Worm (Caenorhabditis elegans): ENCODE measurements around the gene srbc-40.

The srbc-40 gene

ce11 chrV:752679-753333 is 33.2 kb upstream of the srbc-40 start, which contains the start of the genes str-262 and srp-1:
str-262 (minus strand) TSS chrV:752779.
srp-1 (plus strand) TSS chrV:753283.
- no peak for TF ChIP-seq flh-1 (GFP tag; optimal IDR thresholded peaks at IDR 0.05)
- TF ChIP-seq hlh-1 (tag; optimal IDR thresholded peaks at IDR 0.05), result peak; percentile 71

ce11 chrV:748044-748443 is 28.4 kb upstream of the srbc-40 start, which contains the start of gene sri-4:
sri-4 (plus strand) TSS chrV:748344.
- TF ChIP-seq tbx-8 (GFP tag; optimal IDR thresholded peaks at IDR 0.05) (no peak), mab-5 (tag; optimal IDR thresholded peaks at IDR 0.05) (no peak), unc-39 (tag; optimal IDR thresholded peaks at IDR 0.05) (no peak), mls-2 (tag; optimal IDR thresholded peaks at IDR 0.05) (no peak), zip-8 (tag; optimal IDR thresholded peaks at IDR 0.05) (no peak), lsy-2 (tag; optimal IDR thresholded peaks at IDR 0.05) (no peak), cnd-1 (tag; optimal IDR thresholded peaks at IDR 0.05) (no peak), M03D4.4 (tag; optimal IDR thresholded peaks at IDR 0.05) (no peak), ceh-39 (tag; optimal IDR thresholded peaks at IDR 0.05) (no peak), drap-1 (GFP tag; optimal IDR thresholded peaks at IDR 0.05) (no peak), nhr-76 (tag; optimal IDR thresholded peaks at IDR 0.05) (no peak), ztf-11 (tag; optimal IDR thresholded peaks at IDR 0.05) (no peak), nhr-237 (tag; optimal IDR thresholded peaks at IDR 0.05) (no peak), lin-13 (tag; optimal IDR thresholded peaks at IDR 0.05) (no peak), elt-3 (tag; optimal IDR thresholded peaks at IDR 0.05) (no peak), pha-4 (tag; optimal IDR thresholded peaks at IDR 0.05) (no peak), hlh-1 (tag; optimal IDR thresholded peaks at IDR 0.05) (no peak)

ce11 chrV:743348-743747 is 23.7 kb upstream of the srbc-40 start, which contains the start of gene str-134:
str-134 (plus strand) TSS chrV:743648.
- TF ChIP-seq nhr-28 (tag; optimal IDR thresholded peaks at IDR 0.05), result no peak
- no peak for TF ChIP-seq ces-1 (GFP tag; optimal IDR thresholded peaks at IDR 0.05)
- no peak for TF ChIP-seq zip-8 (tag; optimal IDR thresholded peaks at IDR 0.05)
- no peak for TF ChIP-seq hlh-1 (tag; optimal IDR thresholded peaks at IDR 0.05)
- no peak for TF ChIP-seq elt-1 (tag; optimal IDR thresholded peaks at IDR 0.05; ENCODE audit: borderline replicate concordance, insufficient read depth)
- TF ChIP-seq lin-32 (GFP tag; optimal IDR thresholded peaks at IDR 0.05), result no peak
- no peak for TF ChIP-seq sem-2 (GFP tag; optimal IDR thresholded peaks at IDR 0.05)
- no peak for TF ChIP-seq unc-120 (tag; optimal IDR thresholded peaks at IDR 0.05; ENCODE audit: poor library complexity, severe bottlenecking)
- TF ChIP-seq lin-13 (tag; optimal IDR thresholded peaks at IDR 0.05), result no peak
- no peak for TF ChIP-seq nhr-76 (tag; optimal IDR thresholded peaks at IDR 0.05)
- TF ChIP-seq mls-2 (tag; optimal IDR thresholded peaks at IDR 0.05), result no peak

ce11 chrV:741820-742219 is 22.2 kb upstream of the srbc-40 start, which contains the start of gene C05E4.7:
C05E4.7 (plus strand) TSS chrV:742120.
- TF ChIP-seq cnd-1 (tag; optimal IDR thresholded peaks at IDR 0.05), result no peak
- TF ChIP-seq nhr-76 (tag; optimal IDR thresholded peaks at IDR 0.05), result no peak

- TF ChIP-seq nhr-76 (tag; optimal IDR thresholded peaks at IDR 0.05) (no peak), snpc-4 (tag; optimal IDR thresholded peaks at IDR 0.05) (no peak), ztf-11 (tag; optimal IDR thresholded peaks at IDR 0.05) (no peak), cnd-1 (tag; optimal IDR thresholded peaks at IDR 0.05) (no peak), elt-1 (tag; optimal IDR thresholded peaks at IDR 0.05; ENCODE audit: borderline replicate concordance, insufficient read depth) (no peak), nhr-237 (tag; optimal IDR thresholded peaks at IDR 0.05) (no peak), sem-2 (GFP tag; optimal IDR thresholded peaks at IDR 0.05) (no peak), flh-1 (GFP tag; optimal IDR thresholded peaks at IDR 0.05) (no peak), unc-39 (tag; optimal IDR thresholded peaks at IDR 0.05) (no peak)
These were observed 19.1 kb upstream of the srbc-40 start, which contains the start of gene srj-24 for ce11 chrV:738770-739169. srj-24 (minus strand) TSS chrV:738870.

ce11 chrV:736171-736570 is 16.5 kb upstream of the srbc-40 start, which contains the start of gene srj-25:
srj-25 (minus strand) TSS chrV:736271.
- TF ChIP-seq mep-1 (tag; optimal IDR thresholded peaks at IDR 0.05) (no peak), unc-120 (tag; optimal IDR thresholded peaks at IDR 0.05; ENCODE audit: poor library complexity, severe bottlenecking) (no peak)

ce11 chrV:731330-731729 is 11.7 kb upstream of the srbc-40 start:
- TF ChIP-seq mab-5 (tag; optimal IDR thresholded peaks at IDR 0.05) (no peak), drap-1 (GFP tag; optimal IDR thresholded peaks at IDR 0.05) (peak; percentile 11), unc-62 (GFP tag; optimal IDR thresholded peaks at IDR 0.05) (peak; percentile 87), unc-120 (tag; optimal IDR thresholded peaks at IDR 0.05; ENCODE audit: poor library complexity, severe bottlenecking) (peak; percentile 91), bed-3 (GFP tag; optimal IDR thresholded peaks at IDR 0.05) (no peak), flh-1 (GFP tag; optimal IDR thresholded peaks at IDR 0.05) (no peak), nhr-2 (tag; optimal IDR thresholded peaks at IDR 0.05) (peak; percentile 89), M03D4.4 (tag; optimal IDR thresholded peaks at IDR 0.05) (peak; percentile 41), hlh-1 (tag; optimal IDR thresholded peaks at IDR 0.05) (peak; percentile 98), lin-32 (GFP tag; optimal IDR thresholded peaks at IDR 0.05) (no peak)
